Fruit fly (Drosophila melanogaster): Measurements from ENCODE around the gene pelo.

pelo gene

dm6 chr2L:9692364-9693348 is 8.0 kb upstream of the pelo start (continued):
- TF ChIP-seq CG1024 (GFP tag; IDR thresholded peaks at IDR 0.05), result peak; percentile 54; the same call in 1 of the 2 replicates
- TF ChIP-seq zf30C (GFP tag; optimal IDR thresholded peaks at IDR 0.05), result no peak
- peak; percentile 45 for TF ChIP-seq CG13624 (GFP tag; optimal IDR thresholded peaks at IDR 0.05)
- TF ChIP-seq lov (optimal IDR thresholded peaks at IDR 0.05), result no peak
- TF ChIP-seq lov (GFP tag; IDR thresholded peaks at IDR 0.05), result no peak
- TF ChIP-seq CG11085 (GFP tag; IDR thresholded peaks at IDR 0.05), result peak; percentile 59
- TF ChIP-seq Fer3 (tag; optimal IDR thresholded peaks at IDR 0.05), result peak; percentile 69
- peak; percentile 29 for TF ChIP-seq nmo (GFP tag; optimal IDR thresholded peaks at IDR 0.05)
- TF ChIP-seq Adf1 (GFP tag; IDR thresholded peaks at IDR 0.05), result peak; percentile 67
- no peak for TF ChIP-seq CG5245 (GFP tag; optimal IDR thresholded peaks at IDR 0.05)
- no peak for TF ChIP-seq Lpt (GFP tag; optimal IDR thresholded peaks at IDR 0.05)
- TF ChIP-seq zfh2 (GFP tag; optimal IDR thresholded peaks at IDR 0.05), result peak; percentile 43
- no peak for TF ChIP-seq CG15479 (GFP tag; optimal IDR thresholded peaks at IDR 0.05)
- peak; percentile 38 for TF ChIP-seq Deaf1 (tag; optimal IDR thresholded peaks at IDR 0.05)
- TF ChIP-seq CG8089 (GFP tag; optimal IDR thresholded peaks at IDR 0.05), result no peak
- TF ChIP-seq eve (GFP tag; optimal IDR thresholded peaks at IDR 0.05), result peak in 1 of 2 experiments; percentile 80
- TF ChIP-seq CG9437 (GFP tag; optimal IDR thresholded peaks at IDR 0.05), result peak; percentile 41
- no peak for TF ChIP-seq CG3163 (GFP tag; optimal IDR thresholded peaks at IDR 0.05)
- no peak for TF ChIP-seq Asciz (GFP tag; optimal IDR thresholded peaks at IDR 0.05)
- no peak for TF ChIP-seq Bgb (GFP tag; IDR thresholded peaks at IDR 0.05; ENCODE audit: partially characterized antibody)
- TF ChIP-seq sc (optimal IDR thresholded peaks at IDR 0.05), result no peak
- no peak for TF ChIP-seq sc (GFP tag; optimal IDR thresholded peaks at IDR 0.05)
- no peak for TF ChIP-seq Doc3 (GFP tag; IDR thresholded peaks at IDR 0.05; ENCODE audit: partially characterized antibody)
- no peak for TF ChIP-seq kah (GFP tag; optimal IDR thresholded peaks at IDR 0.05)
- no peak for TF ChIP-seq prd (optimal IDR thresholded peaks at IDR 0.05)
- peak; percentile 85 for TF ChIP-seq prd (GFP tag; IDR thresholded peaks at IDR 0.05)
- no peak for TF ChIP-seq p53 (GFP tag; optimal IDR thresholded peaks at IDR 0.05)
- TF ChIP-seq cwo (GFP tag; optimal IDR thresholded peaks at IDR 0.05), result peak; percentile 67
- TF ChIP-seq otp (GFP tag; IDR thresholded peaks at IDR 0.05), result no peak
- no peak for TF ChIP-seq ro (GFP tag; IDR thresholded peaks at IDR 0.05)
- TF ChIP-seq CG7839 (tag; optimal IDR thresholded peaks at IDR 0.05), result peak; percentile 71
- TF ChIP-seq CG4282 (GFP tag; optimal IDR thresholded peaks at IDR 0.05), result no peak
- peak; percentile 28 for TF ChIP-seq Hmx (GFP tag; optimal IDR thresholded peaks at IDR 0.05)
- TF ChIP-seq CG8290 (GFP tag; optimal IDR thresholded peaks at IDR 0.05), result no peak
- TF ChIP-seq CG8290 (tag; optimal IDR thresholded peaks at IDR 0.05), result peak in 1 of 2 experiments; percentile 23
- TF ChIP-seq crol (GFP tag; IDR thresholded peaks at IDR 0.05), result 0 out of 2 replicates have a peak, but pooled peaks have one; percentile 32
- no peak for TF ChIP-seq sens-2 (GFP tag; IDR thresholded peaks at IDR 0.05)
- TF ChIP-seq dmrt99B (tag; optimal IDR thresholded peaks at IDR 0.05), result peak; percentile 66
- TF ChIP-seq gsb (GFP tag; IDR thresholded peaks at IDR 0.05), result peak; percentile 78
- no peak for TF ChIP-seq NC2α (GFP tag; optimal IDR thresholded peaks at IDR 0.05)
- no peak for TF ChIP-seq tna (GFP tag; IDR thresholded peaks at IDR 0.05; ENCODE audit: partially characterized antibody)
- TF ChIP-seq CG2199 (GFP tag; IDR thresholded peaks at IDR 0.05), result no peak
- TF ChIP-seq Chrac-16 (GFP tag; optimal IDR thresholded peaks at IDR 0.05), result no peak
- TF ChIP-seq CG1832 (GFP tag; optimal IDR thresholded peaks at IDR 0.05), result no peak
- no peak for TF ChIP-seq CG10431 (GFP tag; optimal IDR thresholded peaks at IDR 0.05)
- TF ChIP-seq disco-r (GFP tag; optimal IDR thresholded peaks at IDR 0.05), result no peak
- TF ChIP-seq luna (GFP tag; optimal IDR thresholded peaks at IDR 0.05), result no peak
- TF ChIP-seq fd3F (GFP tag; optimal IDR thresholded peaks at IDR 0.05), result peak; percentile 66
- TF ChIP-seq CG30020 (tag; optimal IDR thresholded peaks at IDR 0.05), result no peak
- TF ChIP-seq al (GFP tag; IDR thresholded peaks at IDR 0.05), result peak; percentile 85
